Worm (Caenorhabditis elegans) whole organism, midembryonic: Measurements from ENCODE around the gene F41G3.20.

Experiments used
- flt-1 ChIP-seq: fragments of 200-800 bp; sonication (Bioruptor generic); IDR thresholded peaks from 2 replicates; pipeline ENCODE4 v1.3.6; 2022; ENCODE audit warnings: missing genetic modification characterization, missing compliant biosample characterization
- klf-2 ChIP-seq: fragments of 200-800 bp; sonication (Bioruptor generic); conservative IDR thresholded peaks from 2 replicates; pipeline ENCODE4 v1.3.6; 2022; ENCODE audit warnings: missing genetic modification reagents, missing genetic modification characterization, missing compliant biosample characterization
- ref-1 ChIP-seq: fragments of 200-800 bp; sonication (Bioruptor generic); conservative IDR thresholded peaks from 2 replicates; pipeline ENCODE4 v1.3.6; 2022; ENCODE audit warnings: missing genetic modification reagents, missing genetic modification characterization, missing compliant biosample characterization
- tab-1 ChIP-seq: fragments of 200-800 bp; sonication (Bioruptor generic); IDR thresholded peaks from 2 replicates; pipeline ENCODE4 v1.3.6; 2022; ENCODE audit warnings: missing genetic modification characterization, missing compliant biosample characterization
- ztf-23 ChIP-seq: fragments of 200-800 bp; sonication (Bioruptor generic); IDR thresholded peaks from 2 replicates; pipeline ENCODE4 v1.3.6; 2022; ENCODE audit warnings: missing genetic modification reagents, missing genetic modification characterization, missing compliant biosample characterization
- ztf-29 ChIP-seq: fragments of 200-800 bp; sonication (Bioruptor generic); IDR thresholded peaks from 2 replicates; pipeline ENCODE4 v1.3.6; 2022; ENCODE audit warnings: missing genetic modification reagents, missing genetic modification characterization, missing compliant biosample characterization

Gene F41G3.20

DNA sequence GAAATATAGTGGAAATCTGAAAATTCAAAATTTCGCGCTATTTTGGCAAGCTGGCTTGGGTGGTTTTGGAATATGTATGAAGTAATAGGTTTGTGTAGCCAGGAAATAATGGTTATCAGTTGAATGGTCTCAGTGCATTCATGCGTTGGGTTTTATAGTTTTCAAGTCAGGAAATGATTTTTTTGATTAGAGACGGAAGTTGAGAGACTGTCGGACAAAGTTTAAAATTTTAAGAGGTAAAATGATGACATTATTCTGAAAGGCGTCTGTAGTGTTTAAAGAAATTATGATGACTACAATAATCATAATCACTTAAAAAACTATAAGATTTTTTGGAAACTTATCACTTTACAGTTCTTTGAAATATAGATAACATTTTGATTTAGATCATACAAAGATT is 49.3 kb downstream of the F41G3.20 start, which contains the start of gene C18H9.6:
Gene C18H9.6, minus strand, starts transcription at position 129 of the 400 bp plus-strand sequence.
- TF ChIP-seq ztf-29 (GFP tag; lab: Robert Waterston, UW) (no peak), ref-1 (GFP tag; lab: Robert Waterston, UW) (no peak), ztf-23 (GFP tag; lab: Robert Waterston, UW) (no peak), tab-1 (GFP tag; lab: Robert Waterston, UW) (no peak), flt-1 (GFP tag; lab: Robert Waterston, UW) (no peak), klf-2 (GFP tag; lab: Robert Waterston, UW) (no peak)
